Worm (Caenorhabditis elegans) whole organism, mixed stage, embryonic: ENCODE results near the gene vha-2.
A peak's percentile ranks its signal among the peaks of the same experiment; 100 is the strongest.

ENCODE experiments used
- blmp-1 ChIP-seq: fragments of 150-350 bp; optimal IDR thresholded peaks from 2 replicates; lab custom pipeline; 2014; ENCODE audit warnings: missing biosample characterization, missing genetic modification characterization
- elt-3 ChIP-seq: fragments of 150-350 bp; optimal IDR thresholded peaks from 2 replicates; lab custom pipeline; 2014; ENCODE audit warnings: missing biosample characterization, missing genetic modification characterization
- mep-1 ChIP-seq: fragments of 150-350 bp; optimal IDR thresholded peaks from 2 replicates; lab custom pipeline; 2017; ENCODE audit warnings: missing biosample characterization, missing genetic modification reagents, missing genetic modification characterization, inconsistent platforms
- pha-4 ChIP-seq: fragments of 150-350 bp; optimal IDR thresholded peaks from 2 replicates; lab custom pipeline; 2018; ENCODE audit warnings: missing biosample characterization, missing genetic modification reagents, missing genetic modification characterization
- snpc-4 ChIP-seq: fragments of 150-350 bp; optimal IDR thresholded peaks from 2 replicates; lab custom pipeline; 2014; ENCODE audit warnings: missing biosample characterization, missing genetic modification characterization
- unc-39 ChIP-seq: fragments of 150-350 bp; optimal IDR thresholded peaks from 2 replicates; lab custom pipeline; 2014; ENCODE audit warnings: missing biosample characterization, missing genetic modification characterization

DNA sequence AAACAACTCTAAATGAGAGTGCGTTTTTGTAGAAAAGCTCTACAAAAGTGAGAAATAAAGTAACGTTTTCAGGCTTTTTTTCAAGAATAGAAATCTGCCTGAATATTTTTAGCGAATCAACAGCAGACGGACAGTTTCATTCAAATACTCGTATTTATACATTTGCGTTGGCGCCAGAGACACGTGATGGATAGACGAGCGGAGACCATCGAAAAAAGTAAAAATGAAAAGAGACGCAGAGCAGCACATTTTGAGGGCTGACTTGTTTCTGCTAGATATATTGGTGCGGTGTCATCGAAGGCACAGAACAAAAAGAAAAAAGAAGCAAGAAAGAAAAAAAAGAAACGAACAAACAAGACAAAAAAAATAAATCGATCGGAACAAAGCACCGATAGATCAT is 44.0 kb downstream of the vha-2 start:
- TF ChIP-seq snpc-4 (tag; lab: Kevin White, UChicago) = no peak
- no peak for TF ChIP-seq blmp-1 (tag; lab: Kevin White, UChicago)
- no peak for TF ChIP-seq pha-4 (tag; lab: Kevin White, UChicago)
- TF ChIP-seq mep-1 (tag; lab: Kevin White, UChicago) = peak; percentile 3
- no peak for TF ChIP-seq unc-39
- no peak for TF ChIP-seq elt-3 (tag; lab: Kevin White, UChicago)
